Fruit fly (Drosophila melanogaster) whole organism, prepupa: Measurements from ENCODE around the gene Cisd2.

Source experiments
- CG15336 ChIP-seq: fragments of 200-800 bp; sonication (Bioruptor generic); IDR thresholded peaks from 2 replicates; pipeline ENCODE4 v1.3.6; 2022; ENCODE audit warnings: missing biosample characterization, missing genetic modification characterization
- CG6276 ChIP-seq: fragments of 200-800 bp; sonication (Bioruptor generic); optimal IDR thresholded peaks from 2 replicates; lab custom pipeline; 2017; ENCODE audit warnings: missing biosample characterization, mild to moderate bottlenecking, missing genetic modification characterization
- CG6808 ChIP-seq: fragments of 200-800 bp; sonication (Bioruptor generic); optimal IDR thresholded peaks from 3 replicates; lab custom pipeline; 2017; ENCODE audit warnings: missing biosample characterization, missing genetic modification characterization, mild to moderate bottlenecking, moderate library complexity, missing genetic modification reagents
- Ets21C ChIP-seq: fragments of 200-800 bp; sonication (Bioruptor generic); optimal IDR thresholded peaks from 3 replicates; lab custom pipeline; 2016; ENCODE audit warnings: missing biosample characterization, missing genetic modification characterization
- Hr4 ChIP-seq: fragments of 200-800 bp; sonication (Bioruptor generic); optimal IDR thresholded peaks from 3 replicates; lab custom pipeline; 2016; ENCODE audit warnings: missing biosample characterization, missing genetic modification characterization
- Met ChIP-seq: fragments of 200-800 bp; sonication (Bioruptor generic); optimal IDR thresholded peaks from 3 replicates; lab custom pipeline; 2016; ENCODE audit warnings: missing biosample characterization, missing genetic modification characterization
- OdsH ChIP-seq: fragments of 200-800 bp; sonication (Bioruptor generic); optimal IDR thresholded peaks from 3 replicates; lab custom pipeline; 2016; ENCODE audit warnings: missing biosample characterization, missing genetic modification characterization
- achi ChIP-seq: fragments of 200-800 bp; sonication (Bioruptor generic); optimal IDR thresholded peaks from 3 replicates; lab custom pipeline; 2016; ENCODE audit warnings: missing biosample characterization, missing genetic modification characterization
- dsx ChIP-seq: fragments of 200-800 bp; optimal IDR thresholded peaks from 3 replicates; lab custom pipeline; 2019; ENCODE audit warnings: missing biosample characterization, mild to moderate bottlenecking, missing genetic modification characterization, moderate library complexity; ENCODE audit not compliant: poor library complexity, severe bottlenecking
- esn ChIP-seq: fragments of 200-800 bp; sonication (Bioruptor generic); optimal IDR thresholded peaks from 2 replicates; lab custom pipeline; 2016; ENCODE audit warnings: missing biosample characterization, mild to moderate bottlenecking, missing genetic modification characterization, moderate library complexity
- fkh ChIP-seq: fragments of 200-800 bp; sonication (Bioruptor generic); optimal IDR thresholded peaks from 3 replicates; lab custom pipeline; 2017; ENCODE audit warnings: missing biosample characterization, mild to moderate bottlenecking, missing genetic modification characterization, moderate library complexity

DNA sequence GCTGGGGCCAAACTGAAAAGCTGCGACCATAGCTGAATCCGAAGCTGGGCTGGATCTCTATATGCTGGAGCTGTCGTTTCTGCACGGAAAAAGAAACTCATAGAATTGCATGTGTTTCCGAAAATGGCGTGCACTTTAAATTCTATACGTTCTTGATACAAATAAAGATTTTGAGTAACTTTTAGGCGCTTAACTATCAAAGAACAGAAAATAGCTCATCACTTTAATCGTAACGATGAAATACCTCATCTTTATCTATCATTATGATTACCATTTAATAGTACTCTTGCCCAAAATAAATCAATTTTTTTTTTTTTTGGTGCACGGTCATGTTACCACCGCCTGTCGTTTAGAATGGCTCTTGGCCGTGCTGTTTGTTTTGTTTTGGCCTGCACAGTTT, 11.5 kb downstream of the Cisd2 start:
- peak; percentile 52 for TF ChIP-seq achi (GFP tag; lab: Kevin White, UChicago)
- TF ChIP-seq OdsH (GFP tag; lab: Kevin White, UChicago), result peak; percentile 11
- peak; percentile 23 for TF ChIP-seq Hr4
- no peak for TF ChIP-seq Met (GFP tag; lab: Kevin White, UChicago)
- TF ChIP-seq Ets21C (GFP tag; lab: Kevin White, UChicago), result no peak
- TF ChIP-seq fkh (GFP tag; lab: Kevin White, UChicago), result no peak
- no peak for TF ChIP-seq esn (GFP tag; lab: Kevin White, UChicago)
- no peak for TF ChIP-seq CG6808 (GFP tag; lab: Kevin White, UChicago)
- TF ChIP-seq CG6276 (GFP tag; lab: Kevin White, UChicago), result peak; percentile 63
- TF ChIP-seq CG15336 (GFP tag; lab: Robert Waterston, UW), result peak; percentile 35
- TF ChIP-seq dsx (GFP tag; lab: Kevin White, UChicago), result no peak
